Fruit fly (Drosophila melanogaster) whole organism, embryonic: ENCODE measurements around the gene CG43131.

ENCODE experiments used
- Ada2b ChIP-seq: fragments of 200-800 bp; sonication (Bioruptor generic); IDR thresholded peaks from 2 replicates; pipeline ENCODE4 v1.3.6; 2022; ENCODE audit warnings: missing biosample characterization, missing genetic modification characterization
- C15 ChIP-seq: fragments of 200-800 bp; sonication (Bioruptor generic); IDR thresholded peaks from 3 replicates; pipeline ENCODE4 v1.3.6; 2022; ENCODE audit warnings: missing biosample characterization, missing genetic modification characterization
- CG10321 ChIP-seq: fragments of 200-800 bp; sonication (Bioruptor generic); IDR thresholded peaks from 2 replicates; pipeline ENCODE4 v1.3.6; 2022; ENCODE audit warnings: missing biosample characterization, missing genetic modification characterization
- CG11093 ChIP-seq: fragments of 200-800 bp; sonication (Bioruptor generic); IDR thresholded peaks from 3 replicates; pipeline ENCODE4 v1.3.6; 2022; ENCODE audit warnings: missing biosample characterization, missing genetic modification characterization
- CG11247 ChIP-seq: fragments of 200-800 bp; sonication (Bioruptor generic); IDR thresholded peaks from 2 replicates; pipeline ENCODE4 v1.3.6; 2022; ENCODE audit warnings: missing biosample characterization, missing genetic modification characterization
- CG12236 ChIP-seq: fragments of 200-800 bp; sonication (Bioruptor generic); optimal IDR thresholded peaks from 2 replicates; lab custom pipeline; 2016; ENCODE audit warnings: missing biosample characterization, missing genetic modification characterization
- CG12299 ChIP-seq: fragments of 200-800 bp; sonication (Bioruptor generic); optimal IDR thresholded peaks from 2 replicates; lab custom pipeline; 2018; ENCODE audit warnings: missing biosample characterization, mild to moderate bottlenecking, missing genetic modification characterization
- CG12769 ChIP-seq: fragments of 200-800 bp; sonication (Bioruptor generic); optimal IDR thresholded peaks from 2 replicates; lab custom pipeline; 2019; ENCODE audit warnings: missing biosample characterization, mild to moderate bottlenecking, missing genetic modification characterization, moderate library complexity
- CG13296 ChIP-seq: fragments of 200-800 bp; sonication (Bioruptor generic); optimal IDR thresholded peaks from 3 replicates; lab custom pipeline; 2018; ENCODE audit warnings: missing biosample characterization, mild to moderate bottlenecking, missing genetic modification characterization
- CG14014 ChIP-seq: fragments of 200-800 bp; sonication (Bioruptor generic); IDR thresholded peaks from 2 replicates; pipeline ENCODE4 v1.3.6; 2022; ENCODE audit warnings: missing biosample characterization, missing genetic modification characterization
- CG14667 ChIP-seq: fragments of 200-800 bp; sonication (Bioruptor generic); IDR thresholded peaks from 2 replicates; pipeline ENCODE4 v1.3.6; 2022; ENCODE audit warnings: missing biosample characterization, missing genetic modification characterization
- CG15514 ChIP-seq: fragments of 200-800 bp; sonication (Bioruptor generic); optimal IDR thresholded peaks from 3 replicates; lab custom pipeline; 2017; ENCODE audit warnings: missing biosample characterization, missing genetic modification characterization, mild to moderate bottlenecking, moderate library complexity, missing genetic modification reagents
- CG1647 ChIP-seq: fragments of 200-800 bp; sonication (Bioruptor generic); optimal IDR thresholded peaks from 3 replicates; lab custom pipeline; 2016; ENCODE audit warnings: missing biosample characterization, missing genetic modification characterization
- CG17568 ChIP-seq: fragments of 200-800 bp; sonication (Bioruptor generic); optimal IDR thresholded peaks from 2 replicates; lab custom pipeline; 2018; ENCODE audit warnings: missing biosample characterization, mild to moderate bottlenecking, missing genetic modification characterization, moderate library complexity
- CG2116 ChIP-seq: fragments of 200-800 bp; sonication (Bioruptor generic); optimal IDR thresholded peaks from 3 replicates; lab custom pipeline; 2018; ENCODE audit warnings: missing biosample characterization, mild to moderate bottlenecking, missing genetic modification characterization
- CG3281 ChIP-seq: fragments of 200-800 bp; sonication (Bioruptor generic); optimal IDR thresholded peaks from 3 replicates; lab custom pipeline; 2017; ENCODE audit warnings: missing biosample characterization, mild to moderate bottlenecking, missing genetic modification characterization
- CG34224 ChIP-seq: fragments of 200-800 bp; sonication (Bioruptor generic); IDR thresholded peaks from 3 replicates; pipeline ENCODE4 v1.3.6; 2022; ENCODE audit warnings: missing biosample characterization, missing genetic modification characterization; ENCODE audit not compliant: partially characterized antibody
- CG4282 ChIP-seq: fragments of 200-800 bp; sonication (Bioruptor generic); optimal IDR thresholded peaks from 2 replicates; lab custom pipeline; 2016; ENCODE audit warnings: missing biosample characterization, missing genetic modification characterization
- CG4328 ChIP-seq: fragments of 200-800 bp; sonication (Bioruptor generic); optimal IDR thresholded peaks from 3 replicates; lab custom pipeline; 2017; ENCODE audit warnings: missing biosample characterization, missing genetic modification reagents, missing genetic modification characterization
- CG6813 ChIP-seq: fragments of 200-800 bp; sonication (Bioruptor generic); optimal IDR thresholded peaks from 2 replicates; lab custom pipeline; 2017; ENCODE audit warnings: missing biosample characterization, missing genetic modification characterization, mild to moderate bottlenecking, moderate library complexity, missing genetic modification reagents
- CG7786 ChIP-seq: fragments of 200-800 bp; sonication (Bioruptor generic); optimal IDR thresholded peaks from 2 replicates; lab custom pipeline; 2016; ENCODE audit warnings: missing biosample characterization, missing genetic modification characterization
- Camta ChIP-seq: fragments of 200-800 bp; sonication (Bioruptor generic); optimal IDR thresholded peaks from 2 replicates; lab custom pipeline; 2016; ENCODE audit warnings: missing biosample characterization, missing genetic modification characterization
- Dbx ChIP-seq: fragments of 200-800 bp; sonication (Bioruptor generic); IDR thresholded peaks from 3 replicates; pipeline ENCODE4 v1.3.6; 2022; ENCODE audit warnings: missing biosample characterization, missing genetic modification characterization
- Dek ChIP-seq: fragments of 200-800 bp; sonication (Bioruptor generic); optimal IDR thresholded peaks from 3 replicates; lab custom pipeline; 2019; ENCODE audit warnings: missing biosample characterization, mild to moderate bottlenecking, missing genetic modification characterization, moderate library complexity
- Dfd ChIP-seq, 2 experiments: fragments of >200 bp; optimal IDR thresholded peaks; 2 replicates each; lab custom pipeline; 2017; ENCODE audit warnings: missing biosample characterization in 2 of 2, missing genetic modification characterization in 2 of 2
- Dip2 ChIP-seq: fragments of 200-800 bp; sonication (Bioruptor generic); IDR thresholded peaks from 2 replicates; pipeline ENCODE4 v1.3.6; 2022; ENCODE audit warnings: missing biosample characterization, missing genetic modification characterization
- Dp ChIP-seq: fragments of 200-800 bp; sonication (Bioruptor generic); optimal IDR thresholded peaks from 2 replicates; lab custom pipeline; 2018; ENCODE audit warnings: missing biosample characterization, mild to moderate bottlenecking, missing genetic modification characterization, moderate library complexity
- HLHmδ ChIP-seq: fragments of 200-800 bp; sonication (Bioruptor generic); optimal IDR thresholded peaks from 2 replicates; lab custom pipeline; 2018; ENCODE audit warnings: missing biosample characterization, mild to moderate bottlenecking, missing genetic modification characterization, moderate library complexity
- Hmr ChIP-seq: fragments of 200-800 bp; sonication (Bioruptor generic); optimal IDR thresholded peaks from 3 replicates; lab custom pipeline; 2017; ENCODE audit warnings: mild to moderate bottlenecking, missing biosample characterization, missing genetic modification reagents, missing genetic modification characterization
- Rx ChIP-seq: fragments of 200-800 bp; sonication (Bioruptor generic); IDR thresholded peaks from 2 replicates; pipeline ENCODE4 v1.3.6; 2022; ENCODE audit warnings: missing biosample characterization, missing genetic modification characterization
- Side ChIP-seq: fragments of 200-800 bp; sonication (Bioruptor generic); optimal IDR thresholded peaks from 2 replicates; lab custom pipeline; 2016; ENCODE audit warnings: missing biosample characterization, missing genetic modification characterization
- Stat92E ChIP-seq, 3 experiments: fragments of >200 bp in 2 of 3; fragments of 200-800 bp in 1 of 3; sonication (Bioruptor generic) in 1 of 3; optimal IDR thresholded peaks; 2 replicates each; lab custom pipeline; 2017 to 2019; ENCODE audit warnings: missing biosample characterization in 3 of 3, missing genetic modification characterization in 3 of 3, mild to moderate bottlenecking in 1 of 3, moderate library complexity in 1 of 3
- Taf1 ChIP-seq: fragments of 200-800 bp; sonication (Bioruptor generic); IDR thresholded peaks from 2 replicates; pipeline ENCODE4 v1.3.6; 2022; ENCODE audit warnings: missing biosample characterization, missing genetic modification characterization
- ash1 ChIP-seq: fragments of 200-800 bp; sonication (Bioruptor generic); optimal IDR thresholded peaks from 2 replicates; lab custom pipeline; 2018; ENCODE audit warnings: missing biosample characterization, mild to moderate bottlenecking, missing genetic modification characterization
- cg ChIP-seq: fragments of 200-800 bp; sonication (Bioruptor generic); optimal IDR thresholded peaks from 3 replicates; lab custom pipeline; 2019; ENCODE audit warnings: missing biosample characterization, mild to moderate bottlenecking, missing genetic modification characterization, moderate library complexity
- danr ChIP-seq: fragments of 200-800 bp; sonication (Bioruptor generic); IDR thresholded peaks from 2 replicates; pipeline ENCODE4 v1.3.6; 2022; ENCODE audit warnings: missing biosample characterization, missing genetic modification characterization
- dysf ChIP-seq: fragments of 200-800 bp; sonication (Bioruptor generic); IDR thresholded peaks from 3 replicates; pipeline ENCODE4 v1.3.6; 2022; ENCODE audit warnings: missing biosample characterization, missing genetic modification characterization
- ems ChIP-seq: fragments of 200-800 bp; sonication (Bioruptor generic); optimal IDR thresholded peaks from 3 replicates; lab custom pipeline; 2016; ENCODE audit warnings: missing biosample characterization, missing genetic modification characterization
- en ChIP-seq: fragments of 200-800 bp; sonication (Bioruptor generic); optimal IDR thresholded peaks from 2 replicates; lab custom pipeline; 2016; ENCODE audit warnings: missing biosample characterization, missing genetic modification characterization
- ewg ChIP-seq: fragments of 200-800 bp; sonication (Bioruptor generic); optimal IDR thresholded peaks from 3 replicates; lab custom pipeline; 2017; ENCODE audit warnings: mild to moderate bottlenecking, missing biosample characterization, missing genetic modification reagents, missing genetic modification characterization
- gem ChIP-seq: fragments of 200-800 bp; sonication (Bioruptor generic); optimal IDR thresholded peaks from 2 replicates; lab custom pipeline; 2019; ENCODE audit warnings: missing biosample characterization, mild to moderate bottlenecking, missing genetic modification characterization, moderate library complexity
- jing ChIP-seq: fragments of 200-800 bp; sonication (Bioruptor generic); optimal IDR thresholded peaks from 2 replicates; lab custom pipeline; 2018; ENCODE audit warnings: missing biosample characterization, mild to moderate bottlenecking, missing genetic modification characterization
- peb ChIP-seq: fragments of 200-800 bp; sonication (Bioruptor generic); IDR thresholded peaks from 2 replicates; pipeline ENCODE4 v1.3.6; 2022; ENCODE audit warnings: missing biosample characterization, missing genetic modification characterization
- psq ChIP-seq: fragments of 200-800 bp; sonication (Bioruptor generic); optimal IDR thresholded peaks from 2 replicates; lab custom pipeline; 2017; ENCODE audit warnings: missing biosample characterization, missing genetic modification characterization
- rib ChIP-seq: fragments of 200-800 bp; sonication (Bioruptor generic); IDR thresholded peaks from 2 replicates; pipeline ENCODE4 v1.3.6; 2022; ENCODE audit warnings: missing biosample characterization, missing genetic modification characterization
- sc ChIP-seq, 3 experiments: fragments of >200 bp in 2 of 3; fragments of 200-800 bp in 1 of 3; sonication (Bioruptor generic) in 1 of 3; optimal IDR thresholded peaks; 2 replicates in 2 of 3; 3 replicates in 1 of 3; lab custom pipeline; 2017; ENCODE audit warnings: mild to moderate bottlenecking in 1 of 3, missing biosample characterization in 1 of 3, missing genetic modification characterization in 1 of 3, missing genetic modification reagents in 1 of 3
- sd ChIP-seq: fragments of 200-800 bp; sonication (Bioruptor generic); optimal IDR thresholded peaks from 3 replicates; lab custom pipeline; 2018; ENCODE audit warnings: missing biosample characterization, mild to moderate bottlenecking, missing genetic modification characterization, moderate library complexity
- so ChIP-seq: fragments of 200-800 bp; sonication (Bioruptor generic); IDR thresholded peaks from 3 replicates; pipeline ENCODE4 v1.3.6; 2022; ENCODE audit warnings: missing biosample characterization, missing genetic modification characterization
- stwl ChIP-seq: fragments of 200-800 bp; sonication (Bioruptor generic); optimal IDR thresholded peaks from 3 replicates; lab custom pipeline; 2018; ENCODE audit warnings: missing biosample characterization, mild to moderate bottlenecking, missing genetic modification characterization, moderate library complexity
- ttk ChIP-seq: fragments of 200-800 bp; sonication (Bioruptor generic); IDR thresholded peaks from 2 replicates; pipeline ENCODE4 v2.1.2; 2022; ENCODE audit warnings: missing biosample characterization, missing genetic modification characterization
- unc-4 ChIP-seq: fragments of 200-800 bp; sonication (Bioruptor generic); IDR thresholded peaks from 2 replicates; pipeline ENCODE4 v1.3.6; 2022; ENCODE audit warnings: missing biosample characterization, missing genetic modification characterization; ENCODE audit not compliant: partially characterized antibody

The CG43131 gene

dm6 chr3R:5106917-5107316 lies 2.1 kb downstream of the CG43131 start (continued):
- TF ChIP-seq CG11247 (GFP tag; lab: Robert Waterston, UW) (no peak), ttk (no peak), CG14667 (no peak), CG2116 (GFP tag; lab: Kevin White, UChicago) (no peak), CG11093 (GFP tag; lab: Robert Waterston, UW) (no peak), sd (tag; lab: Kevin White, UChicago) (no peak), sc (optimal IDR thresholded peaks at IDR 0.05; lab: Kevin White, UChicago) (no peak), sc (GFP tag; optimal IDR thresholded peaks at IDR 0.05; lab: Kevin White, UChicago) (no peak), CG4328 (GFP tag; lab: Kevin White, UChicago) (no peak), CG12299 (tag; lab: Kevin White, UChicago) (no peak), Stat92E (GFP tag; optimal IDR thresholded peaks at IDR 0.05; lab: Kevin White, UChicago) (no peak), CG34224 (no peak), CG14014 (GFP tag; lab: Robert Waterston, UW) (no peak), peb (GFP tag; lab: Robert Waterston, UW) (no peak), CG6813 (GFP tag; lab: Kevin White, UChicago) (peak; percentile 32), psq (no peak), C15 (no peak), CG1647 (no peak), Camta (GFP tag; lab: Kevin White, UChicago) (no peak), Dfd (GFP tag; optimal IDR thresholded peaks at IDR 0.05; lab: Kevin White, UChicago) (no peak), HLHmδ (GFP tag; lab: Kevin White, UChicago) (no peak), Hmr (no peak), danr (no peak), Rx (GFP tag; lab: Robert Waterston, UW) (no peak), cg (GFP tag; lab: Kevin White, UChicago) (peak; percentile 43), Dp (no peak), ems (no peak), CG7786 (GFP tag; lab: Kevin White, UChicago) (no peak), Ada2b (no peak), CG13296 (no peak), CG12769 (tag; lab: Kevin White, UChicago) (peak; percentile 49), Dip2 (GFP tag; lab: Robert Waterston, UW) (no peak), ash1 (GFP tag; lab: Kevin White, UChicago) (no peak), CG15514 (GFP tag; lab: Kevin White, UChicago) (no peak), unc-4 (GFP tag; lab: Robert Waterston, UW) (no peak), rib (GFP tag; lab: Robert Waterston, UW) (no peak), so (peak; percentile 29; the same call in 1 of the 3 replicates), jing (GFP tag; lab: Kevin White, UChicago) (no peak), CG10321 (GFP tag; lab: Robert Waterston, UW) (no peak), CG17568 (GFP tag; lab: Kevin White, UChicago) (peak; percentile 60), CG12236 (GFP tag; lab: Kevin White, UChicago) (peak; percentile 14), Side (GFP tag; lab: Kevin White, UChicago) (no peak), ewg (GFP tag; lab: Kevin White, UChicago) (no peak), Dek (tag; lab: Kevin White, UChicago) (no peak), CG3281 (GFP tag; lab: Kevin White, UChicago) (peak; percentile 5), Dbx (GFP tag; lab: Robert Waterston, UW) (no peak), Taf1 (GFP tag; lab: Robert Waterston, UW) (no peak), en (GFP tag; lab: Kevin White, UChicago) (no peak), gem (tag; lab: Kevin White, UChicago) (peak; percentile 13), CG4282 (GFP tag; lab: Kevin White, UChicago) (no peak), stwl (tag; lab: Kevin White, UChicago) (no peak), dysf (GFP tag; lab: Robert Waterston, UW) (no peak)
